Worm (Caenorhabditis elegans) whole organism, late embryonic: ENCODE measurements around the gene nep-2.

Experiments
- T23F11.4 ChIP-seq: fragments of 200-800 bp; sonication (Bioruptor generic); optimal IDR thresholded peaks from 2 replicates; lab custom pipeline; 2018; ENCODE audit warnings: mild to moderate bottlenecking, missing genetic modification characterization, missing compliant biosample characterization
- ahr-1 ChIP-seq: sonication (generic microtip); optimal IDR thresholded peaks from 2 replicates; lab custom pipeline; 2016; ENCODE audit warnings: missing genetic modification characterization, missing compliant biosample characterization
- ama-1 ChIP-seq: fragments of 150-350 bp; optimal IDR thresholded peaks from 2 replicates; lab custom pipeline; 2014
- ceh-14 ChIP-seq: sonication (generic microtip); optimal IDR thresholded peaks from 2 replicates; lab custom pipeline; 2016; ENCODE audit warnings: missing genotype, missing genetic modification characterization, missing compliant biosample characterization
- ceh-18 ChIP-seq: sonication (generic microtip); optimal IDR thresholded peaks from 2 replicates; lab custom pipeline; 2016; ENCODE audit warnings: missing genetic modification characterization, missing compliant biosample characterization
- ceh-2 ChIP-seq: sonication (generic microtip); optimal IDR thresholded peaks from 2 replicates; lab custom pipeline; 2016; ENCODE audit warnings: missing genotype, missing genetic modification characterization, missing compliant biosample characterization
- ceh-22 ChIP-seq: sonication (generic microtip); optimal IDR thresholded peaks from 2 replicates; lab custom pipeline; 2017; ENCODE audit warnings: missing biosample characterization, missing genetic modification characterization
- ceh-24 ChIP-seq: sonication (generic microtip); optimal IDR thresholded peaks from 2 replicates; lab custom pipeline; 2016; ENCODE audit warnings: mild to moderate bottlenecking, missing genetic modification characterization, missing compliant biosample characterization
- ceh-30 ChIP-seq: fragments of 150-350 bp; optimal IDR thresholded peaks from 2 replicates; lab custom pipeline; 2014; ENCODE audit warnings: missing biosample characterization, missing genetic modification characterization
- ceh-31 ChIP-seq: sonication (generic microtip); optimal IDR thresholded peaks from 2 replicates; lab custom pipeline; 2016; ENCODE audit warnings: missing genetic modification characterization, missing compliant biosample characterization
- ceh-48 ChIP-seq: sonication (generic microtip); optimal IDR thresholded peaks from 2 replicates; lab custom pipeline; 2016; ENCODE audit warnings: missing genetic modification characterization, inconsistent platforms, missing compliant biosample characterization
- che-1 ChIP-seq: sonication (generic microtip); optimal IDR thresholded peaks from 2 replicates; lab custom pipeline; 2016; ENCODE audit warnings: mild to moderate bottlenecking, missing genetic modification characterization, missing compliant biosample characterization
- dmd-4 ChIP-seq: sonication (generic microtip); optimal IDR thresholded peaks from 2 replicates; lab custom pipeline; 2016; ENCODE audit warnings: borderline replicate concordance, missing genetic modification characterization, missing compliant biosample characterization
- dve-1 ChIP-seq: sonication (generic microtip); optimal IDR thresholded peaks from 2 replicates; lab custom pipeline; 2017; ENCODE audit warnings: antibody characterized with exemption, mild to moderate bottlenecking, missing genetic modification characterization, missing compliant biosample characterization
- fax-1 ChIP-seq: sonication (generic microtip); optimal IDR thresholded peaks from 2 replicates; lab custom pipeline; 2016; ENCODE audit warnings: missing genotype, missing genetic modification characterization, missing compliant biosample characterization
- gmeb-2 ChIP-seq: sonication (generic microtip); optimal IDR thresholded peaks from 2 replicates; lab custom pipeline; 2016; ENCODE audit warnings: missing genetic modification characterization, inconsistent platforms, missing compliant biosample characterization
- hlh-6 ChIP-seq: sonication (generic microtip); optimal IDR thresholded peaks from 2 replicates; lab custom pipeline; 2016; ENCODE audit warnings: missing genotype, missing genetic modification characterization, missing compliant biosample characterization
- hlh-8 ChIP-seq: sonication (generic microtip); optimal IDR thresholded peaks from 2 replicates; lab custom pipeline; 2016; ENCODE audit warnings: missing genotype, missing genetic modification characterization, missing compliant biosample characterization
- lim-6 ChIP-seq: sonication (generic microtip); optimal IDR thresholded peaks from 2 replicates; lab custom pipeline; 2016; ENCODE audit warnings: missing genetic modification characterization, missing compliant biosample characterization
- nfya-1 ChIP-seq: sonication (generic microtip); optimal IDR thresholded peaks from 2 replicates; lab custom pipeline; 2017; ENCODE audit warnings: missing genetic modification characterization, mild to moderate bottlenecking, missing compliant biosample characterization, antibody characterized with exemption, moderate library complexity
- npax-4 ChIP-seq: sonication (generic microtip); optimal IDR thresholded peaks from 2 replicates; lab custom pipeline; 2016; ENCODE audit warnings: missing genetic modification characterization, missing compliant biosample characterization
- pag-3 ChIP-seq: sonication (generic microtip); optimal IDR thresholded peaks from 2 replicates; lab custom pipeline; 2016; ENCODE audit warnings: missing compliant biosample characterization, missing genetic modification characterization, borderline replicate concordance
- pat-9 ChIP-seq: fragments of 200-800 bp; sonication (Bioruptor generic); optimal IDR thresholded peaks from 2 replicates; lab custom pipeline; 2018; ENCODE audit warnings: mild to moderate bottlenecking, missing genetic modification characterization, moderate library complexity, missing compliant biosample characterization
- pha-2 ChIP-seq: sonication (generic microtip); optimal IDR thresholded peaks from 2 replicates; lab custom pipeline; 2017; ENCODE audit warnings: mild to moderate bottlenecking, missing genetic modification characterization, missing compliant biosample characterization
- pha-4 ChIP-seq: fragments of 150-350 bp; optimal IDR thresholded peaks from 2 replicates; lab custom pipeline; 2018; ENCODE audit warnings: missing biosample characterization, missing genetic modification reagents, missing genetic modification characterization
- pros-1 ChIP-seq: fragments of 150-350 bp; optimal IDR thresholded peaks from 2 replicates; lab custom pipeline; 2014; ENCODE audit warnings: missing biosample characterization, missing genetic modification reagents, missing genetic modification characterization
- ref-2 ChIP-seq: sonication (generic microtip); optimal IDR thresholded peaks from 2 replicates; lab custom pipeline; 2016; ENCODE audit warnings: missing genetic modification characterization, missing compliant biosample characterization
- tbx-2 ChIP-seq: sonication (generic microtip); optimal IDR thresholded peaks from 2 replicates; lab custom pipeline; 2016; ENCODE audit warnings: missing genetic modification characterization, missing compliant biosample characterization
- tbx-7 ChIP-seq: sonication (generic microtip); optimal IDR thresholded peaks from 2 replicates; lab custom pipeline; 2016; ENCODE audit warnings: missing genotype, missing genetic modification characterization, missing compliant biosample characterization
- ttx-3 ChIP-seq: sonication (generic microtip); optimal IDR thresholded peaks from 2 replicates; lab custom pipeline; 2016; ENCODE audit warnings: missing genetic modification reagents, missing genetic modification characterization, missing compliant biosample characterization
- unc-42 ChIP-seq: sonication (generic microtip); optimal IDR thresholded peaks from 2 replicates; lab custom pipeline; 2016; ENCODE audit warnings: missing genotype, missing genetic modification characterization, missing compliant biosample characterization
- unc-86 ChIP-seq: sonication (generic microtip); optimal IDR thresholded peaks from 2 replicates; lab custom pipeline; 2016; ENCODE audit warnings: missing genetic modification characterization, missing compliant biosample characterization
- ztf-16 ChIP-seq: sonication (generic microtip); optimal IDR thresholded peaks from 2 replicates; lab custom pipeline; 2017; ENCODE audit warnings: missing genetic modification characterization, missing compliant biosample characterization

The nep-2 gene

DNA sequence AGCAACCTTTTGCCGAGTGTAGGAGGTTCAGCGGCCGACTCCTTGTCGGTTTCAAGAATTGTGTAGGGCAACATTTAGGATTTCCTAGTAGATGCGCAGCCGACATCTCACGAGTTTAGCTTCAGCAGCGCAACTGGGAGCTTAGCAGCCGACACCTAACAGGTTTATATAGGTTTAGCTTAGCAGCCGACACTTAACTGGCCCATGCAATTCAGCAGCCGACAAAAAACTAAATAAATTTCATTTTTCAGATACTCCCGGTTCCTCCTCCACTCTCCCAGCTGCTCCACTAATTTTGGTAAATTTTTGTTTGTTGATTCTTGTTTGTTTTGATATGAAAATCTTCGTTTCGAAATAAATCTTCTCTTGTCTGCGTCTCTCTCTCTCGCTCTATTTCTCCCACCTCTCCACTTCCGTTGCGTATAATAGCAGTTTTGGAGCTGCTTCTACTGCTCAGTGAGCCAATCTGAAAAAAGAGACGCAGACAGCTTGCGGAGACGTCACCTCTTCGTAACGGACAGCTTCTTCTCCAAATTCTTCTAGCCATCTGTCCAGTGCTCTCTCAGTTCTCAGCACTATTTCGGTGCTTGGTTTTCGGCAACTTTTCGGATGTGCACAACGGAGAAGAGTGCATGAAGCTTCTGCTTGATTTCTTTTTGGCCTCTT, 22.5 kb upstream of the nep-2 start:
- TF ChIP-seq ceh-14 (tag; lab: Kevin White, UChicago) (peak; percentile 47), nfya-1 (peak; percentile 44), ceh-31 (peak; percentile 82), pag-3 (tag; lab: Kevin White, UChicago) (peak; percentile 20), ceh-18 (tag; lab: Kevin White, UChicago) (peak; percentile 41), unc-42 (tag; lab: Kevin White, UChicago) (peak; percentile 71), hlh-8 (no peak), pha-4 (no peak), tbx-2 (tag; lab: Kevin White, UChicago) (peak; percentile 53)
- TF ChIP-seq, all 69 proteins: peak for 7

ce11 chrII:2742251-2742650, 16.7 kb upstream of the nep-2 start, which contains the start of gene T05A8.7:
Gene T05A8.7, minus strand, starts transcription at chrII:2742351.
- no peak for TF ChIP-seq gmeb-2 (tag; lab: Kevin White, UChicago)

DNA sequence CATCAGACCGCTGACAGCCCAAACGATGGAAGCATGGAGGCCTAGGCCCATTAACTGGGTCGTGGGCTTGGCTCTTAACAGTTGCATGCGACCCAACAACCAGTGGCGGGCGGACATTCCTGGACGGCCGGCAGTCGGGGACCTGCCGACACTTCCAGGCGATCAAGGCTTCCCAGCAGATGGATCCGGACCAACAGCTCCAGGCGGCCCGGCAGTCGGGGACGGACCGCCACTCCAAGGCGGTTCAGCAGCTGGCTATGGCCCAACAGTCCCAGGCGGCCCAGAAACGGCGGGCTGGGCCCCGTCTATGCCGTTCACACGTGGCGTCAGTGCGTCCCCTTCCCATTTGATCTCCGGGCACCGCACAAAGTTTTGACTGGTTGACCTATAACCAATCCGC, 15.9 kb upstream of the nep-2 start:
- TF ChIP-seq dve-1 (tag; lab: Kevin White, UChicago) (no peak), pat-9 (tag; lab: Kevin White, UChicago) (no peak), pha-4 (no peak), ceh-48 (tag; lab: Kevin White, UChicago) (no peak), ceh-2 (no peak), npax-4 (tag; lab: Kevin White, UChicago) (no peak), unc-86 (tag; lab: Kevin White, UChicago) (no peak)

ce11 chrII:2739619-2740018, 14.1 kb upstream of the nep-2 start, which contains the start of gene T05A8.6:
Gene T05A8.6, minus strand, starts transcription at chrII:2739719.
- no peak for TF ChIP-seq ceh-30
- TF ChIP-seq pros-1 (tag; lab: Kevin White, UChicago): no peak
- no peak for TF ChIP-seq ceh-24 (tag; lab: Kevin White, UChicago)
- no peak for TF ChIP-seq ceh-31
- no peak for TF ChIP-seq che-1 (tag; lab: Kevin White, UChicago)
- no peak for TF ChIP-seq ztf-16 (tag; lab: Kevin White, UChicago)
- TF ChIP-seq pha-2 (tag; lab: Kevin White, UChicago): no peak
- TF ChIP-seq lim-6: no peak
- no peak for TF ChIP-seq ceh-18 (tag; lab: Kevin White, UChicago)
- no peak for TF ChIP-seq hlh-6 (tag; lab: Kevin White, UChicago)
- TF ChIP-seq ceh-22 (tag; lab: Kevin White, UChicago): no peak
- no peak for TF ChIP-seq ama-1 (lab: Kevin White, UChicago)
- TF ChIP-seq T23F11.4 (GFP tag; lab: Kevin White, UChicago): no peak
- TF ChIP-seq dve-1 (tag; lab: Kevin White, UChicago): no peak
- TF ChIP-seq tbx-7 (tag; lab: Kevin White, UChicago): no peak
- TF ChIP-seq fax-1 (tag; lab: Kevin White, UChicago): no peak
- no peak for TF ChIP-seq ttx-3 (tag; lab: Kevin White, UChicago)
- TF ChIP-seq gmeb-2 (tag; lab: Kevin White, UChicago): no peak
- no peak for TF ChIP-seq ceh-14 (tag; lab: Kevin White, UChicago)
- no peak for TF ChIP-seq npax-4 (tag; lab: Kevin White, UChicago)

DNA sequence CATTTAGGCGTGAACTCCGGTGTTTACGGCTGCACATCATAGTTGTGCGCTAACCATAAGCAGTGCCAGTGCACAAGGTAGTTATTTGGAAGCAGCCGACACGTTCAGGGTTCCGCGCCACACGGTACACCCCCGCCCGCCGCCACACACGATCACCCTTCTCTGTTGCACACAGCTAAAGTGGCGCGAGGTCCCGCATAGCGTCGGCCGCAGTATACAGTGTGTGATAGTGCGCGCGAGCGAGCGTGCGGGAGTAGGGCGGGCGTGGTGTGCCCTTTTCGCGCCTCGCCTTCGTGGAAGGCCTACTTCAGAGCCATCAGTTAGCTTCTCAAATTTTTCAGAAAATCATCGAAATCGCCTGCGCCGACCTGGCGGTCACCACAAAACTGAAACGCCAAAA, 11.4 kb upstream of the nep-2 start:
- peak; percentile 4 for TF ChIP-seq ref-2 (tag; lab: Kevin White, UChicago)
- peak; percentile 37 for TF ChIP-seq hlh-6 (tag; lab: Kevin White, UChicago)
- TF ChIP-seq ahr-1 (tag; lab: Kevin White, UChicago): no peak
- peak; percentile 9 for TF ChIP-seq dmd-4 (tag; lab: Kevin White, UChicago)
